Worm (Caenorhabditis elegans) whole organism, young adult: ENCODE measurements around the gene srh-73.

Experiments
- B0019.2 ChIP-seq: fragments of 200-800 bp; sonication (Bioruptor generic); conservative IDR thresholded peaks from 2 replicates; pipeline ENCODE4 v1.3.6; 2022; ENCODE audit warnings: missing genetic modification reagents, missing genetic modification characterization, missing compliant biosample characterization
- B0035.1 ChIP-seq: sonication (generic microtip); optimal IDR thresholded peaks from 2 replicates; lab custom pipeline; 2016; ENCODE audit warnings: missing genetic modification characterization, mild to moderate bottlenecking, missing compliant biosample characterization, missing genotype, missing genetic modification reagents
- B0261.1 ChIP-seq: sonication (generic microtip); optimal IDR thresholded peaks from 2 replicates; lab custom pipeline; 2016; ENCODE audit warnings: mild to moderate bottlenecking, missing genetic modification characterization, moderate library complexity, missing compliant biosample characterization
- C06A6.2 ChIP-seq: fragments of 200-800 bp; sonication (Bioruptor generic); conservative IDR thresholded peaks from 2 replicates; pipeline ENCODE4 v1.3.6; 2022; ENCODE audit warnings: missing genetic modification characterization, missing compliant biosample characterization
- C17E4.6 ChIP-seq: fragments of 200-800 bp; sonication (Bioruptor generic); IDR thresholded peaks from 2 replicates; pipeline ENCODE4 v1.3.6; 2022; ENCODE audit warnings: missing genetic modification reagents, missing genetic modification characterization, missing compliant biosample characterization
- F37B4.10 ChIP-seq: fragments of 200-800 bp; sonication (Bioruptor generic); IDR thresholded peaks from 2 replicates; pipeline ENCODE4 v1.3.6; 2022; ENCODE audit warnings: missing genetic modification characterization, missing compliant biosample characterization
- F49E8.2 ChIP-seq: sonication (generic microtip); optimal IDR thresholded peaks from 3 replicates; lab custom pipeline; 2017; ENCODE audit warnings: missing genetic modification characterization, mild to moderate bottlenecking, missing compliant biosample characterization, antibody characterized with exemption, moderate library complexity; ENCODE audit not compliant: insufficient read depth
- K12H6.12 ChIP-seq: fragments of 200-800 bp; sonication (Bioruptor generic); optimal IDR thresholded peaks from 2 replicates; lab custom pipeline; 2018; ENCODE audit warnings: mild to moderate bottlenecking, missing genetic modification characterization, missing compliant biosample characterization
- Y79H2A.3 ChIP-seq: fragments of 200-800 bp; sonication (Bioruptor generic); conservative IDR thresholded peaks from 2 replicates; pipeline ENCODE4 v1.3.6; 2022; ENCODE audit warnings: missing genetic modification reagents, missing genetic modification characterization, missing compliant biosample characterization
- ama-1 ChIP-seq, 3 experiments: fragments of 150-350 bp in 1 of 3; sonication (generic microtip) in 2 of 3; optimal IDR thresholded peaks; 2 replicates each; lab custom pipeline; 2014 to 2018; ENCODE audit warnings: missing biosample characterization in 2 of 3, missing genetic modification characterization in 2 of 3, missing genetic modification reagents in 2 of 3
- attf-5 ChIP-seq: fragments of 200-800 bp; sonication (Bioruptor generic); optimal IDR thresholded peaks from 2 replicates; lab custom pipeline; 2018; ENCODE audit warnings: mild to moderate bottlenecking, missing genetic modification characterization, missing compliant biosample characterization
- cebp-1 ChIP-seq, 2 experiments: fragments of 200-800 bp in 1 of 2; sonication (Bioruptor generic) in 1 of 2; sonication (generic microtip) in 1 of 2; IDR thresholded peaks in 1 of 2; optimal IDR thresholded peaks in 1 of 2; 2 replicates each; pipeline versions ENCODE4 v1.3.6 to Lab custom; 2017 to 2022; ENCODE audit warnings: missing compliant biosample characterization in 2 of 2, missing genetic modification characterization in 2 of 2, mild to moderate bottlenecking in 1 of 2, missing genetic modification reagents in 1 of 2, moderate library complexity in 1 of 2
- cebp-2 ChIP-seq: fragments of 200-800 bp; sonication (Bioruptor generic); IDR thresholded peaks from 2 replicates; pipeline ENCODE4 v1.3.6; 2022; ENCODE audit warnings: missing genetic modification characterization, missing compliant biosample characterization
- ceh-40 ChIP-seq: fragments of 200-800 bp; sonication (Bioruptor generic); IDR thresholded peaks from 2 replicates; pipeline ENCODE4 v1.3.6; 2022; ENCODE audit warnings: missing genetic modification characterization, missing compliant biosample characterization
- chd-7 ChIP-seq: sonication (generic microtip); optimal IDR thresholded peaks from 2 replicates; lab custom pipeline; 2016; ENCODE audit warnings: mild to moderate bottlenecking, missing genetic modification characterization, moderate library complexity, missing compliant biosample characterization
- dpff-1 ChIP-seq: sonication (generic microtip); optimal IDR thresholded peaks from 2 replicates; lab custom pipeline; 2017; ENCODE audit warnings: mild to moderate bottlenecking, missing genetic modification characterization, missing compliant biosample characterization
- dpl-1 ChIP-seq: fragments of 150-350 bp; optimal IDR thresholded peaks from 2 replicates; lab custom pipeline; 2014; ENCODE audit warnings: missing biosample characterization, missing genetic modification reagents, missing genetic modification characterization
- efl-1 ChIP-seq: fragments of 150-350 bp; optimal IDR thresholded peaks from 2 replicates; lab custom pipeline; 2014; ENCODE audit warnings: missing biosample characterization, missing genetic modification reagents, missing genetic modification characterization
- egl-44 ChIP-seq: fragments of 200-800 bp; sonication (Bioruptor generic); IDR thresholded peaks from 2 replicates; pipeline ENCODE4 v1.3.6; 2022; ENCODE audit warnings: missing genetic modification reagents, missing genetic modification characterization, missing compliant biosample characterization
- egrh-3 ChIP-seq: fragments of 200-800 bp; sonication (Bioruptor generic); IDR thresholded peaks from 2 replicates; pipeline ENCODE4 v1.3.6; 2022; ENCODE audit warnings: missing genetic modification reagents, missing genetic modification characterization, missing compliant biosample characterization
- ets-4 ChIP-seq: fragments of 200-800 bp; sonication (Bioruptor generic); optimal IDR thresholded peaks from 2 replicates; lab custom pipeline; 2018; ENCODE audit warnings: mild to moderate bottlenecking, missing genetic modification characterization, missing compliant biosample characterization
- hlh-26 ChIP-seq: fragments of 200-800 bp; sonication (Bioruptor generic); conservative IDR thresholded peaks from 2 replicates; pipeline ENCODE4 v1.3.6; 2022; ENCODE audit warnings: missing genetic modification reagents, missing genetic modification characterization, missing compliant biosample characterization
- hmg-1.2 ChIP-seq: fragments of 200-800 bp; sonication (Bioruptor generic); IDR thresholded peaks from 2 replicates; pipeline ENCODE4 v1.3.6; 2022; ENCODE audit warnings: missing genetic modification reagents, missing genetic modification characterization, missing compliant biosample characterization
- hsf-1 ChIP-seq: fragments of 200-800 bp; sonication (Bioruptor generic); IDR thresholded peaks from 2 replicates; pipeline ENCODE4 v1.3.6; 2022; ENCODE audit warnings: missing genetic modification reagents, missing genetic modification characterization, missing compliant biosample characterization
- lag-1 ChIP-seq: fragments of 200-800 bp; sonication (Bioruptor generic); IDR thresholded peaks from 2 replicates; pipeline ENCODE4 v1.3.6; 2022; ENCODE audit warnings: missing genetic modification reagents, missing genetic modification characterization, missing compliant biosample characterization
- lin-35 ChIP-seq, 3 experiments: fragments of 150-350 bp in 2 of 3; sonication (generic microtip) in 1 of 3; optimal IDR thresholded peaks; 2 replicates each; lab custom pipeline; 2014 to 2018; ENCODE audit warnings: missing biosample characterization in 3 of 3, missing genetic modification characterization in 3 of 3, missing genetic modification reagents in 3 of 3
- lin-54 ChIP-seq: fragments of 200-800 bp; sonication (Bioruptor generic); optimal IDR thresholded peaks from 2 replicates; lab custom pipeline; 2018; ENCODE audit warnings: mild to moderate bottlenecking, missing genetic modification characterization, missing compliant biosample characterization
- madf-3 ChIP-seq: fragments of 200-800 bp; sonication (Bioruptor generic); IDR thresholded peaks from 2 replicates; pipeline ENCODE4 v1.3.6; 2022; ENCODE audit warnings: missing genetic modification reagents, missing genetic modification characterization, missing compliant biosample characterization
- madf-8 ChIP-seq: fragments of 200-800 bp; sonication (Bioruptor generic); conservative IDR thresholded peaks from 2 replicates; pipeline ENCODE4 v1.3.6; 2022; ENCODE audit warnings: missing genetic modification reagents, missing genetic modification characterization, missing compliant biosample characterization
- mcd-1 ChIP-seq: fragments of 200-800 bp; sonication (Bioruptor generic); IDR thresholded peaks from 2 replicates; pipeline ENCODE4 v1.3.6; 2022; ENCODE audit warnings: missing genetic modification reagents, missing genetic modification characterization, missing compliant biosample characterization
- nhr-80 ChIP-seq: sonication (generic microtip); optimal IDR thresholded peaks from 2 replicates; lab custom pipeline; 2016; ENCODE audit warnings: missing genetic modification characterization, missing compliant biosample characterization
- pbrm-1 ChIP-seq: fragments of 200-800 bp; sonication (Bioruptor generic); IDR thresholded peaks from 2 replicates; pipeline ENCODE4 v1.3.6; 2022; ENCODE audit warnings: missing genetic modification reagents, missing genetic modification characterization, missing compliant biosample characterization
- rec-8 ChIP-seq, 2 experiments: sonication (generic microtip); optimal IDR thresholded peaks; 2 replicates each; lab custom pipeline; 2016; ENCODE audit warnings: mild to moderate bottlenecking in 2 of 2, missing genetic modification characterization in 2 of 2, missing genetic modification reagents in 2 of 2, missing genotype in 2 of 2, missing biosample characterization in 1 of 2, missing compliant biosample characterization in 1 of 2, moderate library complexity in 1 of 2
- sdz-38 ChIP-seq: sonication (generic microtip); optimal IDR thresholded peaks from 2 replicates; lab custom pipeline; 2016; ENCODE audit warnings: missing genotype, missing genetic modification characterization, missing compliant biosample characterization
- sea-2 ChIP-seq: fragments of 200-800 bp; sonication (Bioruptor generic); IDR thresholded peaks from 2 replicates; pipeline ENCODE4 v1.3.6; 2022; ENCODE audit warnings: missing genetic modification characterization, missing compliant biosample characterization
- snpc-4 ChIP-seq, 5 experiments: fragments of 150-350 bp in 1 of 5; sonication (generic microtip) in 4 of 5; optimal IDR thresholded peaks; 2 replicates each; lab custom pipeline; 2014 to 2018; ENCODE audit warnings: missing genetic modification characterization in 5 of 5, missing biosample characterization in 3 of 5, antibody characterized with exemption in 2 of 5, mild to moderate bottlenecking in 2 of 5, missing compliant biosample characterization in 2 of 5, missing genotype in 2 of 5, moderate library complexity in 2 of 5, missing genetic modification reagents in 1 of 5
- somi-1 ChIP-seq: fragments of 200-800 bp; sonication (Bioruptor generic); optimal IDR thresholded peaks from 2 replicates; lab custom pipeline; 2018; ENCODE audit warnings: mild to moderate bottlenecking, missing genetic modification characterization, missing compliant biosample characterization
- tbp1 ChIP-seq: fragments of 200-800 bp; sonication (Bioruptor generic); optimal IDR thresholded peaks from 2 replicates; lab custom pipeline; 2018; ENCODE audit warnings: mild to moderate bottlenecking, missing genetic modification characterization, missing compliant biosample characterization
- tbx-9 ChIP-seq: sonication (generic microtip); optimal IDR thresholded peaks from 2 replicates; lab custom pipeline; 2016; ENCODE audit warnings: borderline replicate concordance, missing genetic modification characterization, inconsistent platforms, missing compliant biosample characterization
- tlf-1 ChIP-seq: fragments of 200-800 bp; sonication (Bioruptor generic); optimal IDR thresholded peaks from 2 replicates; lab custom pipeline; 2018; ENCODE audit warnings: mild to moderate bottlenecking, missing genetic modification characterization, missing compliant biosample characterization
- unc-62 ChIP-seq: fragments of 150-350 bp; optimal IDR thresholded peaks from 2 replicates; lab custom pipeline; 2014; ENCODE audit warnings: missing biosample characterization, missing genetic modification reagents, missing genetic modification characterization
- zim-3 ChIP-seq: sonication (generic microtip); optimal IDR thresholded peaks from 2 replicates; lab custom pipeline; 2017; ENCODE audit warnings: mild to moderate bottlenecking, missing genetic modification characterization, moderate library complexity, missing compliant biosample characterization
- ztf-18 ChIP-seq: sonication (generic microtip); optimal IDR thresholded peaks from 2 replicates; lab custom pipeline; 2016; ENCODE audit warnings: missing genotype, mild to moderate bottlenecking, missing genetic modification characterization, missing compliant biosample characterization
- ztf-22 ChIP-seq: fragments of 200-800 bp; sonication (Bioruptor generic); optimal IDR thresholded peaks from 2 replicates; lab custom pipeline; 2018; ENCODE audit warnings: mild to moderate bottlenecking, missing genetic modification characterization, moderate library complexity, missing compliant biosample characterization
- ztf-3 ChIP-seq: fragments of 200-800 bp; sonication (Bioruptor generic); optimal IDR thresholded peaks from 2 replicates; lab custom pipeline; 2018; ENCODE audit warnings: mild to moderate bottlenecking, missing genetic modification characterization, missing compliant biosample characterization

Gene srh-73

ce11 chrII:12518809-12519344, 6.9 kb downstream of the srh-73 start, which contains the start of gene srh-70 (continued):
- TF ChIP-seq lin-35 (GFP tag; optimal IDR thresholded peaks at IDR 0.05; lab: Kevin White, UChicago) (no peak), cebp-2 (GFP tag; lab: Robert Waterston, UW) (no peak), rec-8 (tag; optimal IDR thresholded peaks at IDR 0.05; lab: Kevin White, UChicago) (no peak), K12H6.12 (tag; lab: Kevin White, UChicago) (no peak), unc-62 (GFP tag; lab: Kevin White, UChicago) (peak; percentile 99), F37B4.10 (GFP tag; lab: Robert Waterston, UW) (no peak), tbp1 (GFP tag; lab: Kevin White, UChicago) (peak; percentile 57), B0035.1 (tag; lab: Kevin White, UChicago) (no peak), madf-3 (GFP tag; lab: Robert Waterston, UW) (no peak), lin-54 (GFP tag; lab: Kevin White, UChicago) (peak; percentile 58), tbx-9 (no peak), chd-7 (tag; lab: Kevin White, UChicago) (peak; percentile 76), B0261.1 (tag; lab: Kevin White, UChicago) (no peak), attf-5 (GFP tag; lab: Kevin White, UChicago) (peak; percentile 24), F49E8.2 (tag; lab: Kevin White, UChicago) (no peak), lag-1 (no peak), tlf-1 (GFP tag; lab: Kevin White, UChicago) (peak; percentile 79), ama-1 (optimal IDR thresholded peaks at IDR 0.05; lab: Kevin White, UChicago) (no peak), ama-1 (GFP tag; optimal IDR thresholded peaks at IDR 0.05; lab: Kevin White, UChicago) (no peak), nhr-80 (tag; lab: Kevin White, UChicago) (peak; percentile 96), ets-4 (GFP tag; lab: Kevin White, UChicago) (peak; percentile 21), egrh-3 (no peak), sdz-38 (tag; lab: Kevin White, UChicago) (no peak), hmg-1.2 (GFP tag; lab: Robert Waterston, UW) (no peak), somi-1 (no peak), Y79H2A.3 (no peak), zim-3 (tag; lab: Kevin White, UChicago) (no peak), hlh-26 (GFP tag; lab: Robert Waterston, UW) (no peak), C06A6.2 (0 out of 2 replicates have a peak, but pooled peaks have one; percentile 24), ztf-22 (GFP tag; lab: Kevin White, UChicago) (peak; percentile 12), dpff-1 (tag; lab: Kevin White, UChicago) (no peak), snpc-4 (GFP tag; optimal IDR thresholded peaks at IDR 0.05; lab: Kevin White, UChicago) (no peak), snpc-4 (tag; optimal IDR thresholded peaks at IDR 0.05; lab: Kevin White, UChicago) (peak in 2 of 4 experiments; percentile 22 to 29), dpl-1 (GFP tag; lab: Kevin White, UChicago) (no peak), ztf-18 (tag; lab: Kevin White, UChicago) (peak; percentile 1)

- TF ChIP-seq attf-5 (GFP tag; lab: Kevin White, UChicago): no peak
- TF ChIP-seq ztf-3 (GFP tag; lab: Kevin White, UChicago): no peak
- TF ChIP-seq cebp-1 (GFP tag; IDR thresholded peaks at IDR 0.05; lab: Robert Waterston, UW): no peak
- TF ChIP-seq cebp-1 (tag; optimal IDR thresholded peaks at IDR 0.05; lab: Kevin White, UChicago): no peak
- TF ChIP-seq chd-7 (tag; lab: Kevin White, UChicago): no peak
- peak; percentile 11; the same call in 1 of the 2 replicates for TF ChIP-seq hsf-1
- no peak for TF ChIP-seq B0019.2 (GFP tag; lab: Robert Waterston, UW)
- no peak for TF ChIP-seq mcd-1 (GFP tag; lab: Robert Waterston, UW)
- no peak for TF ChIP-seq egl-44 (GFP tag; lab: Robert Waterston, UW)
- TF ChIP-seq hmg-1.2 (GFP tag; lab: Robert Waterston, UW): peak; percentile 45; the same call in 1 of the 2 replicates
- no peak for TF ChIP-seq sea-2
- no peak for TF ChIP-seq F37B4.10 (GFP tag; lab: Robert Waterston, UW)
- TF ChIP-seq ceh-40 (GFP tag; lab: Robert Waterston, UW): no peak
- TF ChIP-seq B0261.1 (tag; lab: Kevin White, UChicago): no peak
- peak; percentile 50; the same call in 1 of the 2 replicates for TF ChIP-seq madf-8 (GFP tag; lab: Robert Waterston, UW)
- peak; percentile 73 for TF ChIP-seq efl-1
- TF ChIP-seq C17E4.6 (GFP tag; lab: Robert Waterston, UW): no peak
- TF ChIP-seq pbrm-1 (GFP tag; lab: Robert Waterston, UW): peak; percentile 53; the same call in 1 of the 2 replicates
- TF ChIP-seq madf-3 (GFP tag; lab: Robert Waterston, UW): 0 out of 2 replicates have a peak, but pooled peaks have one; percentile 42
- TF ChIP-seq ets-4 (GFP tag; lab: Kevin White, UChicago): no peak
These were observed 7.7 kb downstream of the srh-73 start, which contains the start of gene ceh-99 for ce11 chrII:12519616-12520015. Gene ceh-99 (plus strand): TSS chrII:12519981.
